Fruit fly (Drosophila melanogaster): ENCODE results near the gene PNUTS.

Gene PNUTS

dm6 chr2L:852647-853111 lies 17.6 kb upstream of the PNUTS start, which contains the start of the genes CG4291 and kraken:
Gene CG4291, minus strand, starts transcription at chr2L:852730.
Gene kraken, plus strand, starts transcription at chr2L:852768.
- peak; percentile 59; the same call in 1 of the 2 replicates for TF ChIP-seq CG32121 (GFP tag; IDR thresholded peaks at IDR 0.05)
- TF ChIP-seq fd96Ca (GFP tag; IDR thresholded peaks at IDR 0.05) = peak; percentile 53; the same call in 1 of the 3 replicates
- no peak for TF ChIP-seq CG9948 (tag; optimal IDR thresholded peaks at IDR 0.05)
- TF ChIP-seq CG4496 (GFP tag; IDR thresholded peaks at IDR 0.05) = peak; percentile 76
- peak; percentile 49 for TF ChIP-seq CG12605 (GFP tag; IDR thresholded peaks at IDR 0.05)
- TF ChIP-seq Pif1A (GFP tag; optimal IDR thresholded peaks at IDR 0.05) = no peak
- peak; percentile 28 for TF ChIP-seq CG15710 (tag; optimal IDR thresholded peaks at IDR 0.05)
- TF ChIP-seq CG10348 (GFP tag; IDR thresholded peaks at IDR 0.05) = no peak
- peak; percentile 60 for TF ChIP-seq EcR (GFP tag; optimal IDR thresholded peaks at IDR 0.05)
- TF ChIP-seq CG14655 (GFP tag; optimal IDR thresholded peaks at IDR 0.05) = no peak
- peak; percentile 4 for TF ChIP-seq CG8159 (tag; optimal IDR thresholded peaks at IDR 0.05)
- no peak for TF ChIP-seq D1 (tag; optimal IDR thresholded peaks at IDR 0.05)
- peak; percentile 7 for TF ChIP-seq CG17806 (tag; optimal IDR thresholded peaks at IDR 0.05)
- no peak for TF ChIP-seq CG13204 (GFP tag; optimal IDR thresholded peaks at IDR 0.05)
- peak; percentile 46 for TF ChIP-seq Snoo (tag; optimal IDR thresholded peaks at IDR 0.05)
- peak; percentile 53 for TF ChIP-seq Ets98B (GFP tag; IDR thresholded peaks at IDR 0.05)
- peak; percentile 28 for TF ChIP-seq CG8301 (tag; optimal IDR thresholded peaks at IDR 0.05)
- peak; percentile 8 for TF ChIP-seq gl (tag; optimal IDR thresholded peaks at IDR 0.05)

- TF ChIP-seq Ets98B (GFP tag; IDR thresholded peaks at IDR 0.05) (peak; percentile 53), Pif1A (GFP tag; optimal IDR thresholded peaks at IDR 0.05) (no peak), CG17806 (tag; optimal IDR thresholded peaks at IDR 0.05) (peak; percentile 43), CG15710 (tag; optimal IDR thresholded peaks at IDR 0.05) (peak; percentile 45), CG10348 (GFP tag; IDR thresholded peaks at IDR 0.05) (no peak), Snoo (tag; optimal IDR thresholded peaks at IDR 0.05) (no peak), rn (GFP tag; IDR thresholded peaks at IDR 0.05) (peak; percentile 40; the same call in 1 of the 2 replicates), CG8301 (tag; optimal IDR thresholded peaks at IDR 0.05) (peak; percentile 16), CG4496 (GFP tag; IDR thresholded peaks at IDR 0.05) (peak; percentile 81), CG12605 (GFP tag; IDR thresholded peaks at IDR 0.05) (peak; percentile 42; the same call in 1 of the 2 replicates), CG9948 (tag; optimal IDR thresholded peaks at IDR 0.05) (peak; percentile 29), CG32121 (GFP tag; IDR thresholded peaks at IDR 0.05) (peak; percentile 33; the same call in 1 of the 2 replicates), CG8159 (tag; optimal IDR thresholded peaks at IDR 0.05) (peak; percentile 29)
Observed at dm6 chr2L:855052-855547, 15.2 kb upstream of the PNUTS start, which contains the start of gene CG13949. Gene CG13949, plus strand, starts transcription at chr2L:855337.

dm6 chr2L:856001-856400 lies 14.3 kb upstream of the PNUTS start:
- TF ChIP-seq CG4496 (GFP tag; IDR thresholded peaks at IDR 0.05) (no peak), CG34367 (tag; optimal IDR thresholded peaks at IDR 0.05) (no peak), CG12605 (GFP tag; IDR thresholded peaks at IDR 0.05) (no peak), Pif1B (GFP tag; optimal IDR thresholded peaks at IDR 0.05) (no peak), D1 (tag; optimal IDR thresholded peaks at IDR 0.05) (no peak), Pif1A (GFP tag; optimal IDR thresholded peaks at IDR 0.05) (no peak), Snoo (tag; optimal IDR thresholded peaks at IDR 0.05) (no peak), rn (GFP tag; IDR thresholded peaks at IDR 0.05) (no peak)

- no peak for TF ChIP-seq CG34367 (tag; optimal IDR thresholded peaks at IDR 0.05)
- TF ChIP-seq Pif1B (GFP tag; optimal IDR thresholded peaks at IDR 0.05) = no peak
- TF ChIP-seq gl (tag; optimal IDR thresholded peaks at IDR 0.05) = no peak
- peak; percentile 9 for TF ChIP-seq CG13204 (GFP tag; optimal IDR thresholded peaks at IDR 0.05)
- TF ChIP-seq CG32121 (GFP tag; IDR thresholded peaks at IDR 0.05) = peak; percentile 57
- no peak for TF ChIP-seq CG17806 (tag; optimal IDR thresholded peaks at IDR 0.05)
- TF ChIP-seq CG4496 (GFP tag; IDR thresholded peaks at IDR 0.05) = no peak; the same call in 2 of the 3 replicates
- no peak for TF ChIP-seq CG10348 (GFP tag; IDR thresholded peaks at IDR 0.05)
- peak; percentile 43 for TF ChIP-seq CG8159 (tag; optimal IDR thresholded peaks at IDR 0.05)
- no peak for TF ChIP-seq EcR (GFP tag; optimal IDR thresholded peaks at IDR 0.05)
- TF ChIP-seq CG12605 (GFP tag; IDR thresholded peaks at IDR 0.05) = no peak
- TF ChIP-seq Ets98B (GFP tag; IDR thresholded peaks at IDR 0.05) = peak; percentile 45
- peak; percentile 51; the same call in 1 of the 3 replicates for TF ChIP-seq fd96Ca (GFP tag; IDR thresholded peaks at IDR 0.05)
- TF ChIP-seq CG14655 (GFP tag; optimal IDR thresholded peaks at IDR 0.05) = no peak
- TF ChIP-seq CG8301 (tag; optimal IDR thresholded peaks at IDR 0.05) = peak; percentile 19
- no peak for TF ChIP-seq rn (GFP tag; IDR thresholded peaks at IDR 0.05)
- TF ChIP-seq Pif1A (GFP tag; optimal IDR thresholded peaks at IDR 0.05) = peak; percentile 26
- TF ChIP-seq Snoo (tag; optimal IDR thresholded peaks at IDR 0.05) = no peak
- peak; percentile 16 for TF ChIP-seq CG9948 (tag; optimal IDR thresholded peaks at IDR 0.05)
- peak; percentile 21 for TF ChIP-seq CG15710 (tag; optimal IDR thresholded peaks at IDR 0.05)
- TF ChIP-seq D1 (tag; optimal IDR thresholded peaks at IDR 0.05) = no peak
Observed at dm6 chr2L:856690-857488, 13.4 kb upstream of the PNUTS start.

dm6 chr2L:857897-858517 lies 12.3 kb upstream of the PNUTS start:
- TF ChIP-seq CG8159 (tag; optimal IDR thresholded peaks at IDR 0.05) (peak; percentile 6), CG14655 (GFP tag; optimal IDR thresholded peaks at IDR 0.05) (no peak), CG15710 (tag; optimal IDR thresholded peaks at IDR 0.05) (peak; percentile 25)
